Fruit fly (Drosophila melanogaster) whole organism: ENCODE results near the gene cnir.

Experiments
- CG8478 ChIP-seq: fragments of >200 bp; optimal IDR thresholded peaks from 2 replicates; lab custom pipeline; 2018; ENCODE audit warnings: inconsistent platforms
- Dll ChIP-seq: fragments of >200 bp; optimal IDR thresholded peaks from 2 replicates; lab custom pipeline; 2017
- EcR ChIP-seq, 2 experiments: fragments of >200 bp; optimal IDR thresholded peaks; 2 replicates each; lab custom pipeline; 2017; ENCODE audit warnings: missing biosample characterization in 2 of 2, missing genetic modification characterization in 2 of 2, missing genetic modification reagents in 2 of 2
- pan ChIP-seq: fragments of >200 bp; optimal IDR thresholded peaks from 2 replicates; lab custom pipeline; 2017
- psq ChIP-seq: fragments of >200 bp; optimal IDR thresholded peaks from 2 replicates; lab custom pipeline; 2017
- usp ChIP-seq: fragments of >200 bp; optimal IDR thresholded peaks from 2 replicates; lab custom pipeline; 2017; ENCODE audit warnings: missing biosample characterization, missing genetic modification characterization, mixed read lengths

cnir gene

DNA sequence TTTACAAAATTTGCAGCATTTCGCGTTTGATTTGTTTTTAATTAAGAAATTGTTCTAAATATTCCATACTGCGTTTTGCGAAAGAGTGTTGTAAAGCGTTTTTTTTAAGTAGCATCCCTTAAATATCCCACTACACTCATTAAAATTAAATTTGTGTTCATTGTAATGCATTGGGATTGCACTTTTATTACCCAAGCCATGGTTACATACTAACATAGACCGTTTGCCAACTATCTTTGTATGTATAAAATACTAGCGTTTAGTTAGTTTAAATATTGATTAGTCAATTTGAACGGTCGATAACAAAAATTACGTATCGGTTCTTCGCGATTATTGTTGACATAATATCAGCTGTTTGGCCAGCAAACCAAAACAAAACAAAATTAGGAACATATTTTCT, at the start of gene cnir, which contains the start of gene CG17221:
Gene cnir (minus strand): TSS at position 39 of the 400 bp plus-strand sequence.
Gene CG17221 (plus strand): TSS at position 203 of the 400 bp plus-strand sequence.
- TF ChIP-seq pan (no peak), EcR (GFP tag; optimal IDR thresholded peaks at IDR 0.05; lab: Kevin White, UChicago) (no peak), CG8478 (no peak), Dll (no peak)

DNA sequence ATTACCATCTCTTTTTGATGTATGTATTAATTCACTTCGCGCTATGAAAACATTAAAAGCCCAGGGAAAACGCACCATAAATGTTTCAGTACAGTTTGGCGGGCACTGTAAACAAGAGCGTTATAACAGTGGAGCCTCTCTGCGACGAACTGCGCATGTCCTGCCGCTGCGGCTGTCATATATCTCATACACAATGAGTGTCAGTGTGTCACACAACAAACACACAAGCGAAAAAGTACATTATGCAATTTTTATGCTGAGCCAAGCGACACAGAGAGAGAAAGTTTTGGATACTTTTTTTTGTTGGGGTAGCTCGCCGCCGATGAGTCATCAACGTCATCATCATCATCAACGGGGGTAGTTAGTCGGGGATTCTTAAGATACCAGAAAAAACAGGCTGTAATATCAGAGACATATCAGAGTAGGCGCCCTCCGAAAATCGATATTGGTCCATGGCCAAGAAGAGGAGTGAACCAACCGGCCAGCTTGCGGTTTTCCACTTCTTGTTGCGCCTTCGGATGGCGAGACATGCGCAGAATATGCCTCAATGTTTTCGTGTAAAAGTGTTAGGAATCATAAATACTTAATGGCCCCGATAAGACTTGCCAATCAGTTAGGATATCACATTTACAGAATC, 48.7 kb upstream of the cnir start:
- TF ChIP-seq Dll (no peak), pan (no peak), usp (GFP tag; lab: Kevin White, UChicago) (no peak), psq (lab: Kevin White, UChicago) (no peak), CG8478 (no peak), EcR (GFP tag; optimal IDR thresholded peaks at IDR 0.05; lab: Kevin White, UChicago) (no peak)

DNA sequence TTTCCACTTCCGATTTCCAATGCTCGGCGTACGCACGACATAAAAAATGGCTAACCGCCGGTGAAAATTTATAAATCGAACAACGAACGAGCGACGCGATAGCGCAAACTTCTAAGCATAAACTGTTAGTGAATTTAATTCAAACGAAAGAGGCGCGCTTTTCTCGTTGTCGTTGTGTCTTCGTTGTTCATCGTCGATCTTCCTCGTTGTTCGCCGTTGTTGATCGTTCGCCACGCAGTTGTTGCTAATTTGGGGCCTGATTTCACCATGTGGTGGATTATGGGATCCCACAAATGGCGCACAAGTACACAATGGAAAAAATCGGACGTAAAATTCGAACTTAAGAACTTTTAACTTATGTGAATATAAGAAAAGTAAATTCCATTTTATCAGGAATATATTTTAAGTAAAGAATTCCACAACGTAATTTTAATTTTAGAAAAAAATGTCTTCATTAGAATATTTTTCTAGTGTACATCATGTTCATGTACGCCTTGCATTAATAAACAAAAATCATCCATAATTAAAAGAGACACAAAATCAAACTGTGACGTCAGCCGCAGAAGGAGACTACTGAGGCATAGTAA, 46.8 kb upstream of the cnir start:
- TF ChIP-seq Dll (no peak), psq (lab: Kevin White, UChicago) (no peak), usp (GFP tag; lab: Kevin White, UChicago) (no peak), pan (no peak)

DNA sequence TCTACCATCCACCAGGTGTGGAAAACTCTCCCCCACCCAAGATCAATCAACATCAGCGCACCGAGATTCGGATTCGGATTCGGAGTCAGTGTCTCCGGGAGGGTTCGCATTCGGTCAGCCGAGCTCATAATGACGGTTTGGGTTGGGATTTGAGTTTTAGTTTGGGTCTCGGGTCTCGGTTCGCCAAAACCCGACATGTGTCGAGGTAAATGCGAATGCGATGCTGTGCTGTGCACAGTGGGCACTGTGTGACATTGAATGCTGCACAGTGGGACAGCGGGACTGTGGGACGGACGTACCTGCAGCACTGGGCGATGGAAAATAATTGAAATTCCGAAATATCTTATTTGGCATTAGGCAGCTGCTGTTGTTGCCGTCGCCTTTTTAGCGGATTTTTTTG, 43.9 kb upstream of the cnir start:
- no peak for TF ChIP-seq EcR (GFP tag; optimal IDR thresholded peaks at IDR 0.05; lab: Kevin White, UChicago)
- TF ChIP-seq Dll, result no peak
- TF ChIP-seq usp (GFP tag; lab: Kevin White, UChicago), result no peak

DNA sequence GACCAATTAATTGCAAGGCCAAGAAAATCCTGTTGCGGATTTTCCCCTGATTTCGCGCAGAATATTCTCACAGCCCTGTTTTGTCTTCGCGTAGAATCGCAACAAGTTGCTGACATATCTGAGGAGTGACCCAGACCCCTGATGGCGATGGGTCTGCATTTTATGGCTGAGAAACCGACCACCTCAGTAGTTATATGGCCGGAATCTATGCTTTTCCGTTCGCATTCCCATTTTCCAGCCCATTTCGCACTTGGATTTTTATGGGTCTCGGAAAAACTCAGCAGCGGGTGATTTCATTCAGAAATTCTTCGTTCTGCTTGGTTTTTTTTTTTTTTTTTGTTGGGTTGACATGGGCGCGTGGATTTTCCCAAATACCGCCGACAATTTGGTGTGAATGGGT, 43.3 kb upstream of the cnir start:
- TF ChIP-seq CG8478 (no peak), usp (GFP tag; lab: Kevin White, UChicago) (no peak), EcR (GFP tag; optimal IDR thresholded peaks at IDR 0.05; lab: Kevin White, UChicago) (no peak), Dll (no peak), pan (no peak), psq (lab: Kevin White, UChicago) (no peak)

DNA sequence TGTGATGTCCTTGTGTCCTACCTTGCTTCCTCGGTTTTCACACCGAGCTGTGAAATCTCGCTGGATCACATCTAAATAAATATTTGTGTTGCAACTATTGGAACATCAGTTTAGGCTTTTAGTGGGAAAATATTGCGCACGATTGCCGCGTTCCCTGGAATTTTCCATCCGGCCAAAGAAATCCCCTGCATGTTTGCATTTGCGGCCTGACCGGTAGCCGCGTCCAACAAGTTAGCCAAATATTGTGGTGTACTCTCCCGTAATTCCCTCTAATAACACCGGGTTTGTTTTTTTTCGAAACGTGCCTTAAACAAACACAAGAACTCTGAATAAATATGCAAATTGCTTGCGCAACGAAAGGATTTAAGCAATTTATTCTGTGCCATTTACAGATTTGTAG, 39.1 kb upstream of the cnir start:
- TF ChIP-seq Dll, result no peak
- no peak for TF ChIP-seq pan
- TF ChIP-seq usp (GFP tag; lab: Kevin White, UChicago), result no peak
- TF ChIP-seq psq (lab: Kevin White, UChicago), result no peak

DNA sequence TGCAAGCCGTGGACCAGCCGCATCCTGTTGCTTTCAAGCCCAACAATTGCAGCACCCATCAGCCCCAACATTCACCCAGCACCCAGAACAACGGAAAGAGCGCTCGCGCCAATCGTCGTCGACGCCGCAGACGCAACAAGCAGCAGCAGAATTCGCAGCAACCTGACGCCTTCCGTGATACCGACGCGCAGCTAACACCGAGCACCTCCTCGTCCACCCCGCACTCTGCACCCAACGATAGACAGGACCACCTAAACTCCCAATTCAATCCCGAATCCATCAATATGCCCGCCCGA, 20.0 kb upstream of the cnir start:
- TF ChIP-seq usp (GFP tag; lab: Kevin White, UChicago) (no peak), pan (no peak), CG8478 (no peak), EcR (GFP tag; optimal IDR thresholded peaks at IDR 0.05; lab: Kevin White, UChicago) (no peak), psq (lab: Kevin White, UChicago) (no peak), Dll (no peak)

DNA sequence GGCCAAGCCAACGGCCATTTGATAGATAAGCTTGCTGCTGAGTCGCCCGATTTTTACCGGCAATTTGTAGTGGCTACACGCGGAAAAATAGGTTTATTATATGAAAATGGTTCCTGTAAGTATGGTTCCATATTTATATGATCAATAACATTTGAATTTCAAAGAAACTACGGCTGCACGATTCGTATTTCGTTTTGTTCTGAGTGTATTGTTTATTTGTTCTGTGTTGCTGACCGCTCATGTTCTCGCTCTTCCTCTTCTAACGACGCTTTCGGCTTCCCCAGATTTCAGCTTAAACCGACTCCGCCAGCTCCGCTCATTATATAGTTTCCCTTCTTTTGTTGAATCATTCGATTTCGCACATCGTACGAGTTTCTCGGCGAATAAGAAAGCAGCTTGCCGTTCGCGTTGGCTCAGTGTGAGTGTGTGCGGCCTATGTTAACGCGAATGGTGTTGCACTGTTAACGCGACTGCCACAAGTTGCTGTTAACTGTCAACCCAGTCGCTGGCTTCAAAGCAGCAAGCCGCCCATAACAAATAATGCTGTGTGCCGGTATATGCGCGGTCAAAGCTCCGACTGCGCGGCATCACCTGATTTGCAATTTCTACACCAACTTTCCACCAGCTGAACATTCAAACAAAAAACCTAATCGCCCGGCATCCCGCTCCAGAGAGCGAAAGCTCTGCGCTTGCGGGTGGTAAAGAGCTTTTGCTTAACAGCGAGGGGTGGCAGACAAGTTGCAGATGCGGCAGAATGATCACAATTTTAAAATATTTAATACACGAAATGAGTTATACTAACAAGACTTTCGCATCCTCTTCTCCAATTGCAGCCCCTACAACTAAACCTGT, 19.4 kb upstream of the cnir start:
- no peak for TF ChIP-seq pan
- TF ChIP-seq EcR (GFP tag; optimal IDR thresholded peaks at IDR 0.05; lab: Kevin White, UChicago), result no peak
- no peak for TF ChIP-seq usp (GFP tag; lab: Kevin White, UChicago)
- TF ChIP-seq psq (lab: Kevin White, UChicago), result no peak
- no peak for TF ChIP-seq Dll
- TF ChIP-seq CG8478, result no peak

DNA sequence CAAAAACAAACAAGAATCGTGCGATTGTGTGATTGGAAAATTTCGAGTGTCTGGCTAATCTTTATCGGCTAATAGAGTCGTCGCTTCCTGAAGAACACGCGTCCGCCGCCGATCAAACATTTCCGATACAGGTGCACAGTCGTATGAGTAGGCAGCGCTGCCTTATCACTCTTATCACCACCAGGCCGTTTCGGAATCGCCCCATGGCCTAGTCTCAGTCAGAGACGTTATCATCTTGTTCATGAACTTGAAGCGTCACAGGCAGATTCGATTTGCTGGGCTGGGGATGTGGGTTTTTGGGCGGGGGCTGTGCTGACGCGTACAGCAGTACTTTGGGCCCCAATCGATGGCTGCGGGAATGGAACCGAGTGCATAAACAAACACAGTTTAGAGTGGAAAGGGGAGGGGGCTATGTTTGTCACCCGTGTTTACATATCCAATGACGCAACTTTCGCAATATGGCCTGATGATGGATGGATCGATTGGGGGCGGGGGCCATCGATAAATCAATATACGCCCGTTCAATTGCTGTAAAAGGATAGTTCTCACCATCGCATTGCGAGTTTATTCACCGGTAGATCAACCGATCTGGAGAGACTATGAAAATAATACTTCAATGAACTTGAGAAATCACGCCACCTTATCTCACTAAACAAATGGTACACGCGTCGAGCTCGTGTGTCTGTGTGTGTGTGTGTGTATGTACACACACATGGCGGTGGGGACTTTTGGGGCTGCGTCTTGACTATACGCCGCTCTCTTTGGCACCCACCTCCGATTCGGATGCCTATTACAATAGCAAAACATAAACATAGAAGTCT, 18.5 kb upstream of the cnir start:
- TF ChIP-seq psq (lab: Kevin White, UChicago) (no peak), usp (GFP tag; lab: Kevin White, UChicago) (no peak), Dll (no peak), CG8478 (no peak), pan (no peak), EcR (GFP tag; optimal IDR thresholded peaks at IDR 0.05; lab: Kevin White, UChicago) (no peak)

DNA sequence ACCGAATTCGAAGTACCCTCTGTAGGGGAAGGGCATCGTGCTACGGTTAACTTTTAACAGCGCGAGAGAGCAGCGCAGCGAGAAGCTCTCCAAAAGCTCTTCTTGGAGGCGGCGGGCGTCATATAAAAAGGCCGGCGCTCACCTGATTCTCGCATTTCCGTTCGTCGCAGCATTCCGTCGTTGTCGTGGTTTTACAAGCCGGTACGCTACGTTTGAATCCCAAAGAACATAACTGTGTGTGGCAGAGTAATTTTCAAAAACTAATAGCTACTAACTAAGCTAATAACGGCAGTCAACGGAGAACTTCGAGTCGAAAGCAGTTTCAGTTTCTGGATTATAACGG, 16.8 kb upstream of the cnir start, which contains the start of gene FASN1:
Gene FASN1 (plus strand): TSS at position 151 of the 343 bp plus-strand sequence.
- TF ChIP-seq Dll, result peak; percentile 22
- TF ChIP-seq usp (GFP tag; lab: Kevin White, UChicago), result no peak
- no peak for TF ChIP-seq EcR (GFP tag; optimal IDR thresholded peaks at IDR 0.05; lab: Kevin White, UChicago)
- TF ChIP-seq pan, result no peak
- TF ChIP-seq CG8478, result no peak
- TF ChIP-seq psq (lab: Kevin White, UChicago), result no peak

DNA sequence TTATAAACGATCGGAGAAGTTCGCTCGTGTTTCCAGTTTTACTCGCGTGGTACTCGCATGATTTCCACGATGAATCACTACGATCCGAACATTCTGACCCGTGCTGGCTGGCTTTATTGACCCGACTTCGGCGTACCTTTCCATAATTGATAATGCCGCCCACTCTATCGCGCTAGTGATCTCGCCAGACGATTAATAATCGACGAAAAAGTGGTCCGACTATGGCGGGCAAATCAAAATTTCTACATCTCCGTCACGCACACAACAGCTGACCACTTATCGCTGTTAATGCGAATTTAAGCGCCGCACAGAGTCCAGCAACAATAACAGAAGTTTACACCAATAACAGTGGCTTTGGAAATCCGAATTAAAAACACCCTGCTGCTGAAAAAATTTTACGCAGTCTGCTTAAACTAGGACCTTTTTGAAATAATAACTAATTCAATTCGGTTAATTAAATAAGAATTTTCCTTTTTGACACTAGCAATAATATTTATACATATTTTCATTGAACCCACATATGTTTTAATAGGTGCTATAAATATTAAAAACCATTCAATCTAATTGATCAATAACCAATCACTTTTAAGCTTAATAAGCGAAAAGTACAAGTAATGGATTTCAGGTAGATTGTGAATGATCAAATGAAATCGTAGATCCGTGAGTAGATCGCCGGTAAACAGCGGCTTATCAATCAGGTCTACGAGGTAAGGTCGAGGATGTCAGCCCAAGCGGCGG, 16.3 kb upstream of the cnir start:
- no peak for TF ChIP-seq EcR (GFP tag; optimal IDR thresholded peaks at IDR 0.05; lab: Kevin White, UChicago)
- no peak for TF ChIP-seq usp (GFP tag; lab: Kevin White, UChicago)
- TF ChIP-seq pan, result no peak
- TF ChIP-seq CG8478, result no peak
- no peak for TF ChIP-seq Dll
- TF ChIP-seq psq (lab: Kevin White, UChicago), result no peak
